Fruit fly (Drosophila melanogaster) Kc167 (cell line): Measurements from ENCODE around the gene Mtpalpha.

Experiments used
- Myc ChIP-seq: fragments of >200 bp; optimal IDR thresholded peaks from 2 replicates; lab custom pipeline; 2017; ENCODE audit warnings: missing external identifiers
- Sin3A ChIP-seq: fragments of >200 bp; optimal IDR thresholded peaks from 2 replicates; lab custom pipeline; 2018; ENCODE audit warnings: missing external identifiers
- h ChIP-seq: fragments of >200 bp; optimal IDR thresholded peaks from 3 replicates; lab custom pipeline; 2018; ENCODE audit warnings: missing external identifiers
- insv ChIP-seq: fragments of >200 bp; optimal IDR thresholded peaks from 3 replicates; lab custom pipeline; 2018; ENCODE audit warnings: missing external identifiers
- psq ChIP-seq: fragments of >200 bp; optimal IDR thresholded peaks from 2 replicates; lab custom pipeline; 2017; ENCODE audit warnings: missing external identifiers
- ttk ChIP-seq: sonication (Bioruptor generic); optimal IDR thresholded peaks from 2 replicates; lab custom pipeline; 2017; ENCODE audit warnings: missing external identifiers

The Mtpalpha gene

DNA sequence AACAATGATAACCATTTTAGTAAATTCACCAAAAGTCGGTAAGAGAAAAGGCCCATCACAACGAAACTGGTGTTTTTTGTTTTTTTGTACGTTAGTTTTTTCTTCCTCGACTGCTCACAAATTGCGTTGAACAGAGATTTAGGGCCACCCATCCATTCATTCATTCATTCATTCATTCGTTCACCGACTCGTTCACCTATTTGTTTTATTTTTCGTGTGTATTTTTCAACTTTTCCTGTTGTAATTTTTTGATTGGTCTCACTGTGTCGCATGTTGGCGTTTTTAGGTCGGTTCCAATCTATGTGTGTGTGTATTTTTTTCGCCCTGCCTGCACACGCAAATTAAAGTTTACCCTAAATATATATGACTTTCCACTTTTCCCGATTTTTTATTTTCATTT, 51.7 kb downstream of the Mtpalpha start:
- TF ChIP-seq psq (lab: Kevin White, UChicago): no peak
- TF ChIP-seq h (lab: Kevin White, UChicago): no peak
- TF ChIP-seq ttk (lab: Kevin White, UChicago): no peak
- no peak for TF ChIP-seq Sin3A (lab: Kevin White, UChicago)
- no peak for TF ChIP-seq Myc (lab: Kevin White, UChicago)
- TF ChIP-seq insv (lab: Kevin White, UChicago): no peak
